Worm (Caenorhabditis elegans) whole organism, early embryonic: ENCODE data around the gene D1046.16.

ENCODE experiments used
- B0310.2 ChIP-seq: sonication (generic microtip); optimal IDR thresholded peaks from 2 replicates; lab custom pipeline; 2016; ENCODE audit warnings: mild to moderate bottlenecking, missing genetic modification characterization, missing compliant biosample characterization
- F13C5.2 ChIP-seq: sonication (generic microtip); optimal IDR thresholded peaks from 2 replicates; lab custom pipeline; 2017; ENCODE audit warnings: mild to moderate bottlenecking, missing genetic modification characterization, inconsistent platforms, missing compliant biosample characterization
- aly-1 ChIP-seq: sonication (generic microtip); optimal IDR thresholded peaks from 2 replicates; lab custom pipeline; 2016; ENCODE audit warnings: missing genetic modification characterization, missing compliant biosample characterization
- ama-1 ChIP-seq: fragments of 150-350 bp; optimal IDR thresholded peaks from 2 replicates; lab custom pipeline; 2014
- ceh-13 ChIP-seq: fragments of 200-800 bp; sonication (Bioruptor generic); optimal IDR thresholded peaks from 2 replicates; lab custom pipeline; 2018; ENCODE audit warnings: mild to moderate bottlenecking, missing genetic modification characterization, missing compliant biosample characterization
- flt-1 ChIP-seq: fragments of 200-800 bp; sonication (Bioruptor generic); IDR thresholded peaks from 2 replicates; pipeline ENCODE4 v1.3.6; 2022; ENCODE audit warnings: missing genetic modification characterization, missing compliant biosample characterization
- pes-1 ChIP-seq: fragments of 200-800 bp; sonication (Bioruptor generic); IDR thresholded peaks from 2 replicates; pipeline ENCODE4 v1.3.6; 2022; ENCODE audit warnings: missing genetic modification reagents, missing genetic modification characterization, missing compliant biosample characterization

DNA sequence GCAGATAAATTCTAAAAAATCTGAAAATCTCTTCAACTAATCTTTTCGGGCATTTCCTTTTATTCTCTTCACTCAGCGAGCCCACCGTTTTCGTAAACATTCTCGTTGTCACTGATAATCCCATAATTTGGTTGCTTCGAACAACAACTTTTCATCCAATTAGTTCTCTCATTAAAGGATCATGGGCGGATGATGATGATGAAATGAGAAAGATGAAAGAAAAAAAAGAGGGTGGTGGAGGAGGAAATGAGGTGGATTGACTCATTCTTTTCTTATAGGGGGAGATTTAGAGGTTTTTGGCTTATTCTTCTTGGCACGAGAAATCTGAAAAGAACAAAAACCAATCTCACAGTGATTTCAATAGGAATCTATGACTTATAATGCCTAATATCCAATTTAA, 784 bp upstream of the D1046.16 start:
- TF ChIP-seq ama-1 (lab: Kevin White, UChicago) = no peak
- TF ChIP-seq flt-1 = no peak
- TF ChIP-seq ceh-13 = no peak
- no peak for TF ChIP-seq aly-1 (tag; lab: Kevin White, UChicago)
- no peak for TF ChIP-seq F13C5.2 (tag; lab: Kevin White, UChicago)
- TF ChIP-seq B0310.2 = no peak
- no peak for TF ChIP-seq pes-1 (GFP tag; lab: Robert Waterston, UW)
